Worm (Caenorhabditis elegans): ENCODE data around the gene atz-1.
A peak's percentile ranks its signal among the peaks of the same experiment; 100 is the strongest.
"Not testable (repeated sequence)": the region's sequence is repeated elsewhere in the genome, so short reads cannot be mapped to it uniquely, and the experiment has no call there.

Gene atz-1

ce11 chrIV:12334708-12335107 is 41.2 kb downstream of the atz-1 start:
- TF ChIP-seq pha-4 (tag; optimal IDR thresholded peaks at IDR 0.05) (peak; percentile 36), eor-1 (tag; optimal IDR thresholded peaks at IDR 0.05) (no peak), hmg-11 (tag; optimal IDR thresholded peaks at IDR 0.05) (no peak), zag-1 (tag; optimal IDR thresholded peaks at IDR 0.05) (no peak), mml-1 (tag; optimal IDR thresholded peaks at IDR 0.05) (no peak), nhr-11 (tag; optimal IDR thresholded peaks at IDR 0.05) (no peak), elt-2 (tag; optimal IDR thresholded peaks at IDR 0.05) (no peak), nhr-28 (tag; optimal IDR thresholded peaks at IDR 0.05) (no peak), egl-27 (tag; optimal IDR thresholded peaks at IDR 0.05) (no peak), fkh-2 (tag; optimal IDR thresholded peaks at IDR 0.05) (no peak), nfya-1 (tag; optimal IDR thresholded peaks at IDR 0.05; ENCODE audit: insufficient read depth) (peak; percentile 25), egl-5 (tag; optimal IDR thresholded peaks at IDR 0.05) (no peak)

- no peak for TF ChIP-seq ztf-4 (tag; optimal IDR thresholded peaks at IDR 0.05)
- peak; percentile 27 for TF ChIP-seq elt-2 (tag; optimal IDR thresholded peaks at IDR 0.05)
- peak; percentile 36 for TF ChIP-seq elt-1 (tag; optimal IDR thresholded peaks at IDR 0.05)
These were observed 41.8 kb downstream of the atz-1 start for ce11 chrIV:12334142-12334541.

ce11 chrIV:12330840-12331359 is 45.0 kb downstream of the atz-1 start, which contains the start of gene ufd-1:
Gene ufd-1 (minus strand): TSS chrIV:12330890.
- TF ChIP-seq nhr-23 (tag; optimal IDR thresholded peaks at IDR 0.05) = peak; percentile 51
- TF ChIP-seq ZK546.5 (tag; optimal IDR thresholded peaks at IDR 0.05) = no peak
- no peak for TF ChIP-seq elt-3 (tag; optimal IDR thresholded peaks at IDR 0.05)
- no peak for TF ChIP-seq sea-2 (GFP tag; optimal IDR thresholded peaks at IDR 0.05)
- peak; percentile 58 for TF ChIP-seq skn-1 (tag; optimal IDR thresholded peaks at IDR 0.05)
- TF ChIP-seq tbx-2 (tag; optimal IDR thresholded peaks at IDR 0.05) = no peak
- TF ChIP-seq eor-1 (tag; optimal IDR thresholded peaks at IDR 0.05) = no peak
- peak; percentile 7 for TF ChIP-seq lin-15B (tag; optimal IDR thresholded peaks at IDR 0.05)
- peak; percentile 25 for TF ChIP-seq nhr-25 (tag; optimal IDR thresholded peaks at IDR 0.05)

- not testable (repeated sequence) for TF ChIP-seq fkh-2, ZK546.5, snpc-4 (tag; optimal IDR thresholded peaks at IDR 0.05)
These were observed 49.0 kb downstream of the atz-1 start, which contains the start of gene F19B6.3 for ce11 chrIV:12326932-12327331. Gene F19B6.3 (plus strand): TSS chrIV:12327232.

All from whole organism, L3 larva.